Worm (Caenorhabditis elegans) whole organism, young adult: ENCODE data around the gene Y22D7AL.15.
A peak's percentile ranks its signal among the peaks of the same experiment; 100 is the strongest.

Source experiments
- B0261.1 ChIP-seq: sonication (generic microtip); optimal IDR thresholded peaks from 2 replicates; lab custom pipeline; 2016; ENCODE audit warnings: mild to moderate bottlenecking, missing genetic modification characterization, moderate library complexity, missing compliant biosample characterization
- C06A6.2 ChIP-seq: fragments of 200-800 bp; sonication (Bioruptor generic); conservative IDR thresholded peaks from 2 replicates; pipeline ENCODE4 v1.3.6; 2022; ENCODE audit warnings: missing genetic modification characterization, missing compliant biosample characterization
- C17E4.6 ChIP-seq: fragments of 200-800 bp; sonication (Bioruptor generic); IDR thresholded peaks from 2 replicates; pipeline ENCODE4 v1.3.6; 2022; ENCODE audit warnings: missing genetic modification reagents, missing genetic modification characterization, missing compliant biosample characterization
- F10E7.11 ChIP-seq: sonication (generic microtip); optimal IDR thresholded peaks from 2 replicates; lab custom pipeline; 2017; ENCODE audit warnings: mild to moderate bottlenecking, missing genetic modification characterization, moderate library complexity, missing compliant biosample characterization
- F23B12.7 ChIP-seq: sonication (generic microtip); optimal IDR thresholded peaks from 2 replicates; lab custom pipeline; 2017; ENCODE audit warnings: missing genetic modification characterization, mild to moderate bottlenecking, missing compliant biosample characterization, antibody characterized with exemption, moderate library complexity; ENCODE audit not compliant: insufficient read depth
- F52B5.7 ChIP-seq: sonication (generic microtip); optimal IDR thresholded peaks from 2 replicates; lab custom pipeline; 2016; ENCODE audit warnings: mild to moderate bottlenecking, missing genetic modification characterization, missing compliant biosample characterization
- F57A8.1 ChIP-seq: fragments of 200-800 bp; sonication (Bioruptor generic); optimal IDR thresholded peaks from 2 replicates; lab custom pipeline; 2018; ENCODE audit warnings: mild to moderate bottlenecking, missing genetic modification characterization, moderate library complexity, missing compliant biosample characterization
- T26A5.8 ChIP-seq: sonication (generic microtip); optimal IDR thresholded peaks from 2 replicates; lab custom pipeline; 2016; ENCODE audit warnings: missing genetic modification characterization, missing compliant biosample characterization
- Y56A3A.18 ChIP-seq: fragments of 200-800 bp; sonication (Bioruptor generic); IDR thresholded peaks from 2 replicates; pipeline ENCODE4 v1.3.6; 2022; ENCODE audit warnings: missing genetic modification reagents, missing genetic modification characterization, missing compliant biosample characterization
- aptf-2 ChIP-seq: fragments of 200-800 bp; sonication (Bioruptor generic); conservative IDR thresholded peaks from 2 replicates; pipeline ENCODE4 v1.3.6; 2022; ENCODE audit warnings: missing genetic modification reagents, missing genetic modification characterization, missing compliant biosample characterization
- attf-3 ChIP-seq: fragments of 200-800 bp; sonication (Bioruptor generic); conservative IDR thresholded peaks from 2 replicates; pipeline ENCODE4 v1.3.6; 2022; ENCODE audit warnings: missing genetic modification reagents, missing genetic modification characterization, missing compliant biosample characterization
- bed-2 ChIP-seq: fragments of 200-800 bp; sonication (Bioruptor generic); IDR thresholded peaks from 2 replicates; pipeline ENCODE4 v1.3.6; 2022; ENCODE audit warnings: missing genetic modification reagents, missing genetic modification characterization, missing compliant biosample characterization
- ceh-91 ChIP-seq: fragments of 200-800 bp; sonication (Bioruptor generic); IDR thresholded peaks from 2 replicates; pipeline ENCODE4 v1.3.6; 2022; ENCODE audit warnings: missing genetic modification reagents, missing genetic modification characterization, missing compliant biosample characterization
- chd-7 ChIP-seq: sonication (generic microtip); optimal IDR thresholded peaks from 2 replicates; lab custom pipeline; 2016; ENCODE audit warnings: mild to moderate bottlenecking, missing genetic modification characterization, moderate library complexity, missing compliant biosample characterization
- die-1 ChIP-seq: sonication (generic microtip); optimal IDR thresholded peaks from 2 replicates; lab custom pipeline; 2016; ENCODE audit warnings: missing genotype, mild to moderate bottlenecking, missing genetic modification characterization, missing compliant biosample characterization
- efl-1 ChIP-seq: fragments of 150-350 bp; optimal IDR thresholded peaks from 2 replicates; lab custom pipeline; 2014; ENCODE audit warnings: missing biosample characterization, missing genetic modification reagents, missing genetic modification characterization
- ekl-4 ChIP-seq: fragments of 200-800 bp; sonication (Bioruptor generic); IDR thresholded peaks from 2 replicates; pipeline ENCODE4 v1.3.6; 2022; ENCODE audit warnings: missing genetic modification reagents, missing genetic modification characterization, missing compliant biosample characterization
- hmg-1.2 ChIP-seq: fragments of 200-800 bp; sonication (Bioruptor generic); IDR thresholded peaks from 2 replicates; pipeline ENCODE4 v1.3.6; 2022; ENCODE audit warnings: missing genetic modification reagents, missing genetic modification characterization, missing compliant biosample characterization
- hsf-1 ChIP-seq: fragments of 200-800 bp; sonication (Bioruptor generic); IDR thresholded peaks from 2 replicates; pipeline ENCODE4 v1.3.6; 2022; ENCODE audit warnings: missing genetic modification reagents, missing genetic modification characterization, missing compliant biosample characterization
- lin-26 ChIP-seq: fragments of 200-800 bp; sonication (Bioruptor generic); IDR thresholded peaks from 2 replicates; pipeline ENCODE4 v1.3.6; 2022; ENCODE audit warnings: missing genetic modification reagents, missing genetic modification characterization, missing compliant biosample characterization
- madf-3 ChIP-seq: fragments of 200-800 bp; sonication (Bioruptor generic); IDR thresholded peaks from 2 replicates; pipeline ENCODE4 v1.3.6; 2022; ENCODE audit warnings: missing genetic modification reagents, missing genetic modification characterization, missing compliant biosample characterization
- madf-6 ChIP-seq: fragments of 200-800 bp; sonication (Bioruptor generic); IDR thresholded peaks from 2 replicates; pipeline ENCODE4 v1.3.6; 2022; ENCODE audit warnings: missing genetic modification reagents, missing genetic modification characterization, missing compliant biosample characterization
- madf-8 ChIP-seq: fragments of 200-800 bp; sonication (Bioruptor generic); conservative IDR thresholded peaks from 2 replicates; pipeline ENCODE4 v1.3.6; 2022; ENCODE audit warnings: missing genetic modification reagents, missing genetic modification characterization, missing compliant biosample characterization
- mcd-1 ChIP-seq: fragments of 200-800 bp; sonication (Bioruptor generic); IDR thresholded peaks from 2 replicates; pipeline ENCODE4 v1.3.6; 2022; ENCODE audit warnings: missing genetic modification reagents, missing genetic modification characterization, missing compliant biosample characterization
- nfya-1 ChIP-seq: sonication (generic microtip); optimal IDR thresholded peaks from 2 replicates; lab custom pipeline; 2017; ENCODE audit warnings: antibody characterized with exemption, missing compliant biosample characterization, missing genetic modification characterization, borderline replicate concordance; ENCODE audit not compliant: insufficient read depth
- nhr-120 ChIP-seq: fragments of 200-800 bp; sonication (Bioruptor generic); IDR thresholded peaks from 2 replicates; pipeline ENCODE4 v1.3.6; 2022; ENCODE audit warnings: missing genetic modification characterization, missing compliant biosample characterization
- nhr-90 ChIP-seq: sonication (generic microtip); optimal IDR thresholded peaks from 2 replicates; lab custom pipeline; 2016; ENCODE audit warnings: missing genotype, mild to moderate bottlenecking, missing genetic modification characterization, missing compliant biosample characterization
- pha-4 ChIP-seq: fragments of 150-350 bp; sonication (generic microtip); optimal IDR thresholded peaks from 2 replicates; lab custom pipeline; 2014; ENCODE audit warnings: missing biosample characterization, missing genetic modification reagents, missing genetic modification characterization
- rpc-1 ChIP-seq, 2 experiments: fragments of 150-350 bp in 1 of 2; sonication (generic microtip) in 1 of 2; optimal IDR thresholded peaks; 2 replicates each; lab custom pipeline; 2014 to 2018; ENCODE audit warnings: missing biosample characterization in 1 of 2, missing genetic modification characterization in 1 of 2, missing genetic modification reagents in 1 of 2, missing genotype in 1 of 2
- snpc-3.4 ChIP-seq: sonication (generic microtip); optimal IDR thresholded peaks from 2 replicates; lab custom pipeline; 2017; ENCODE audit warnings: missing genetic modification characterization, mild to moderate bottlenecking, missing compliant biosample characterization, antibody characterized with exemption, moderate library complexity, missing genotype, missing genetic modification reagents
- unc-62 ChIP-seq: fragments of 150-350 bp; optimal IDR thresholded peaks from 2 replicates; lab custom pipeline; 2014; ENCODE audit warnings: missing biosample characterization, missing genetic modification reagents, missing genetic modification characterization
- zfh-2 ChIP-seq: fragments of 200-800 bp; sonication (Bioruptor generic); conservative IDR thresholded peaks from 2 replicates; pipeline ENCODE4 v1.3.6; 2022; ENCODE audit warnings: missing genetic modification reagents, missing genetic modification characterization, missing compliant biosample characterization
- ztf-22 ChIP-seq: fragments of 200-800 bp; sonication (Bioruptor generic); optimal IDR thresholded peaks from 2 replicates; lab custom pipeline; 2018; ENCODE audit warnings: mild to moderate bottlenecking, missing genetic modification characterization, moderate library complexity, missing compliant biosample characterization

The Y22D7AL.15 gene

ce11 chrIII:1612974-1613568 is 46.6 kb downstream of the Y22D7AL.15 start:
- TF ChIP-seq pha-4 (tag; lab: Kevin White, UChicago) (no peak), hmg-1.2 (GFP tag; lab: Robert Waterston, UW) (no peak), F57A8.1 (GFP tag; lab: Kevin White, UChicago) (no peak), hsf-1 (peak; percentile 68), chd-7 (tag; lab: Kevin White, UChicago) (no peak), aptf-2 (GFP tag; lab: Robert Waterston, UW) (no peak), ztf-22 (GFP tag; lab: Kevin White, UChicago) (no peak), madf-3 (GFP tag; lab: Robert Waterston, UW) (0 out of 2 replicates have a peak, but pooled peaks have one; percentile 54), efl-1 (GFP tag; lab: Kevin White, UChicago) (peak; percentile 75), C17E4.6 (GFP tag; lab: Robert Waterston, UW) (0 out of 2 replicates have a peak, but pooled peaks have one; percentile 24), madf-6 (GFP tag; lab: Robert Waterston, UW) (peak; percentile 85), die-1 (tag; lab: Kevin White, UChicago) (no peak), F10E7.11 (tag; lab: Kevin White, UChicago) (no peak), snpc-3.4 (tag; lab: Kevin White, UChicago) (no peak), ceh-91 (GFP tag; lab: Robert Waterston, UW) (0 out of 2 replicates have a peak, but pooled peaks have one; percentile 26), ekl-4 (GFP tag; lab: Robert Waterston, UW) (0 out of 2 replicates have a peak, but pooled peaks have one; percentile 14), zfh-2 (GFP tag; lab: Robert Waterston, UW) (peak; percentile 62; the same call in 1 of the 2 replicates), Y56A3A.18 (GFP tag; lab: Robert Waterston, UW) (no peak), F52B5.7 (tag; lab: Kevin White, UChicago) (no peak), lin-26 (GFP tag; lab: Robert Waterston, UW) (no peak), madf-8 (peak; percentile 59), B0261.1 (tag; lab: Kevin White, UChicago) (no peak), bed-2 (GFP tag; lab: Robert Waterston, UW) (no peak), nfya-1 (tag; lab: Kevin White, UChicago) (no peak), T26A5.8 (no peak), rpc-1 (optimal IDR thresholded peaks at IDR 0.05; lab: Kevin White, UChicago) (no peak), rpc-1 (tag; optimal IDR thresholded peaks at IDR 0.05; lab: Kevin White, UChicago) (no peak), nhr-90 (tag; lab: Kevin White, UChicago) (no peak), F23B12.7 (tag; lab: Kevin White, UChicago) (no peak), C06A6.2 (GFP tag; lab: Robert Waterston, UW) (no peak), nhr-120 (GFP tag; lab: Robert Waterston, UW) (no peak), attf-3 (no peak)

DNA sequence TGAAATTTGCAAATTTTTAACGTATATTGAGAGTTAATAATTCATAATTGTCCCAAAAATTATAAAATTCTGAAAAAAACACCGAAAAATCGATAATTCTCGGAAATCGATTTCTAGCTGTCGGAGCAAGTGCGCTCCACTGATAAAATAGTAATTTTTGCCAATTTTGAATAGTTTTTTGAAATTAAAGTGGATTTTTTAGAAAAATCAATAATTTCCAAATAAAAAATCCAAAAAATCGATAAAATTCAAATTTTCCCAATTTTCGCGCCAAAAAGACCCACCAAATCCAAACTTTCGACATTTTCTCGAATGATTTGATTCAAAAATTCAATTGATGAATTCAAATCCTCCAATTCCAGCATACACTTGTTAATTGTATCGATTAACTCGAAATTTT is 48.7 kb downstream of the Y22D7AL.15 start:
- TF ChIP-seq unc-62 (GFP tag; lab: Kevin White, UChicago) = no peak
- TF ChIP-seq mcd-1 (GFP tag; lab: Robert Waterston, UW) = peak; percentile 27; the same call in 1 of the 2 replicates
